Worm (Caenorhabditis elegans) whole organism, L1 larva: Measurements from ENCODE around the gene C50F4.9.

Experiments
- C34B4.2 ChIP-seq: sonication (generic microtip); optimal IDR thresholded peaks from 2 replicates; lab custom pipeline; 2017; ENCODE audit warnings: mild to moderate bottlenecking, missing genetic modification characterization, missing compliant biosample characterization
- Y116A8C.19 ChIP-seq: sonication (generic microtip); optimal IDR thresholded peaks from 2 replicates; lab custom pipeline; 2016; ENCODE audit warnings: missing compliant biosample characterization, missing genetic modification characterization, borderline replicate concordance
- blmp-1 ChIP-seq: fragments of 150-350 bp; optimal IDR thresholded peaks from 2 replicates; lab custom pipeline; 2014; ENCODE audit warnings: missing biosample characterization, missing genetic modification characterization
- dsc-1 ChIP-seq: sonication (generic microtip); optimal IDR thresholded peaks from 2 replicates; lab custom pipeline; 2016; ENCODE audit warnings: mild to moderate bottlenecking, missing genetic modification characterization, missing compliant biosample characterization
- efl-1 ChIP-seq, 4 experiments: fragments of 150-350 bp; optimal IDR thresholded peaks in 3 of 4; peaks in 1 of 4; 1 replicate in 1 of 4; 2 replicates in 3 of 4; lab custom pipeline; 2014; ENCODE audit warnings: missing biosample characterization in 2 of 4, missing genetic modification characterization in 2 of 4, missing genetic modification reagents in 2 of 4
- elt-2 ChIP-seq: sonication (generic microtip); optimal IDR thresholded peaks from 2 replicates; lab custom pipeline; 2016; ENCODE audit warnings: missing genetic modification characterization, mild to moderate bottlenecking, inconsistent platforms, missing compliant biosample characterization, missing genetic modification reagents
- elt-3 ChIP-seq, 6 experiments: fragments of 150-350 bp in 1 of 6; sonication (generic microtip); optimal IDR thresholded peaks; 2 replicates each; lab custom pipeline; 2017 to 2018; ENCODE audit warnings: missing biosample characterization in 6 of 6, missing genetic modification characterization in 6 of 6, inconsistent platforms in 1 of 6
- ets-5 ChIP-seq: fragments of 200-800 bp; sonication (Bioruptor generic); IDR thresholded peaks from 2 replicates; pipeline ENCODE4 v1.3.6; 2022; ENCODE audit warnings: missing genetic modification characterization, missing compliant biosample characterization
- fkh-4 ChIP-seq: sonication (generic microtip); optimal IDR thresholded peaks from 2 replicates; lab custom pipeline; 2016; ENCODE audit warnings: missing compliant biosample characterization, missing genetic modification characterization, borderline replicate concordance
- fkh-8 ChIP-seq: sonication (generic microtip); optimal IDR thresholded peaks from 2 replicates; lab custom pipeline; 2016; ENCODE audit warnings: mild to moderate bottlenecking, missing genetic modification characterization, missing compliant biosample characterization
- fos-1 ChIP-seq: fragments of 150-350 bp; optimal IDR thresholded peaks from 2 replicates; lab custom pipeline; 2014; ENCODE audit warnings: missing biosample characterization, missing genetic modification characterization
- grh-1 ChIP-seq: fragments of 200-800 bp; sonication (Bioruptor generic); IDR thresholded peaks from 2 replicates; pipeline ENCODE4 v1.3.6; 2022; ENCODE audit warnings: missing genetic modification reagents, missing genetic modification characterization, missing compliant biosample characterization
- hlh-17 ChIP-seq: fragments of 200-800 bp; sonication (Bioruptor generic); optimal IDR thresholded peaks from 2 replicates; lab custom pipeline; 2018; ENCODE audit warnings: missing genetic modification characterization, mild to moderate bottlenecking, missing compliant biosample characterization, moderate library complexity, borderline replicate concordance
- hpl-2 ChIP-seq: fragments of 150-350 bp; optimal IDR thresholded peaks from 2 replicates; lab custom pipeline; 2014; ENCODE audit warnings: missing biosample characterization, missing genetic modification reagents, missing genetic modification characterization
- jun-1 ChIP-seq: fragments of 150-350 bp; optimal IDR thresholded peaks from 2 replicates; lab custom pipeline; 2014; ENCODE audit warnings: missing biosample characterization, missing genetic modification reagents, missing genetic modification characterization
- lin-14 ChIP-seq: fragments of 200-800 bp; sonication (Bioruptor generic); optimal IDR thresholded peaks from 2 replicates; lab custom pipeline; 2018; ENCODE audit warnings: mild to moderate bottlenecking, missing genetic modification characterization, moderate library complexity, missing compliant biosample characterization
- nhr-19 ChIP-seq: fragments of 200-800 bp; sonication (Bioruptor generic); conservative IDR thresholded peaks from 2 replicates; pipeline ENCODE4 v1.3.6; 2022; ENCODE audit warnings: missing genetic modification characterization, missing compliant biosample characterization
- nhr-28 ChIP-seq: fragments of 150-350 bp; optimal IDR thresholded peaks from 2 replicates; lab custom pipeline; 2014; ENCODE audit warnings: missing biosample characterization, missing genetic modification characterization
- nhr-71 ChIP-seq: sonication (generic microtip); optimal IDR thresholded peaks from 2 replicates; lab custom pipeline; 2016; ENCODE audit warnings: mild to moderate bottlenecking, missing genetic modification characterization, moderate library complexity, missing compliant biosample characterization
- nhr-84 ChIP-seq: sonication (generic microtip); optimal IDR thresholded peaks from 2 replicates; lab custom pipeline; 2017; ENCODE audit warnings: missing biosample characterization, missing genetic modification characterization
- nhr-90 ChIP-seq: sonication (generic microtip); optimal IDR thresholded peaks from 2 replicates; lab custom pipeline; 2016; ENCODE audit warnings: mild to moderate bottlenecking, missing genetic modification characterization, missing compliant biosample characterization; ENCODE audit not compliant: poor library complexity
- pax-3 ChIP-seq: fragments of 200-800 bp; sonication (Bioruptor generic); optimal IDR thresholded peaks from 2 replicates; lab custom pipeline; 2018; ENCODE audit warnings: mild to moderate bottlenecking, missing genetic modification characterization, moderate library complexity, missing compliant biosample characterization
- rnt-1 ChIP-seq: sonication (generic microtip); optimal IDR thresholded peaks from 2 replicates; lab custom pipeline; 2016; ENCODE audit warnings: mild to moderate bottlenecking, missing genetic modification characterization, moderate library complexity, missing compliant biosample characterization
- snpc-4 ChIP-seq: fragments of 150-350 bp; optimal IDR thresholded peaks from 2 replicates; lab custom pipeline; 2014; ENCODE audit warnings: missing biosample characterization, missing genetic modification characterization
- sox-4 ChIP-seq: sonication (generic microtip); optimal IDR thresholded peaks from 2 replicates; lab custom pipeline; 2016; ENCODE audit warnings: missing genetic modification characterization, missing compliant biosample characterization
- sptf-1 ChIP-seq: fragments of 150-350 bp; optimal IDR thresholded peaks from 2 replicates; lab custom pipeline; 2014; ENCODE audit warnings: missing biosample characterization, missing genetic modification characterization
- sup-37 ChIP-seq: fragments of 200-800 bp; sonication (Bioruptor generic); optimal IDR thresholded peaks from 2 replicates; lab custom pipeline; 2018; ENCODE audit warnings: mild to moderate bottlenecking, missing genetic modification characterization, missing compliant biosample characterization
- unc-98 ChIP-seq: fragments of 200-800 bp; sonication (Bioruptor generic); IDR thresholded peaks from 2 replicates; pipeline ENCODE4 v1.3.6; 2022; ENCODE audit warnings: missing genetic modification characterization, missing compliant biosample characterization
- zag-1 ChIP-seq: fragments of 150-350 bp; optimal IDR thresholded peaks from 2 replicates; lab custom pipeline; 2014; ENCODE audit warnings: missing biosample characterization, missing genetic modification characterization
- zip-4 ChIP-seq: fragments of 200-800 bp; sonication (Bioruptor generic); optimal IDR thresholded peaks from 2 replicates; lab custom pipeline; 2018; ENCODE audit warnings: mild to moderate bottlenecking, missing genetic modification characterization, moderate library complexity, missing compliant biosample characterization
- ztf-4 ChIP-seq: fragments of 150-350 bp; optimal IDR thresholded peaks from 2 replicates; lab custom pipeline; 2014; ENCODE audit warnings: missing biosample characterization, missing genetic modification characterization

C50F4.9 gene

DNA sequence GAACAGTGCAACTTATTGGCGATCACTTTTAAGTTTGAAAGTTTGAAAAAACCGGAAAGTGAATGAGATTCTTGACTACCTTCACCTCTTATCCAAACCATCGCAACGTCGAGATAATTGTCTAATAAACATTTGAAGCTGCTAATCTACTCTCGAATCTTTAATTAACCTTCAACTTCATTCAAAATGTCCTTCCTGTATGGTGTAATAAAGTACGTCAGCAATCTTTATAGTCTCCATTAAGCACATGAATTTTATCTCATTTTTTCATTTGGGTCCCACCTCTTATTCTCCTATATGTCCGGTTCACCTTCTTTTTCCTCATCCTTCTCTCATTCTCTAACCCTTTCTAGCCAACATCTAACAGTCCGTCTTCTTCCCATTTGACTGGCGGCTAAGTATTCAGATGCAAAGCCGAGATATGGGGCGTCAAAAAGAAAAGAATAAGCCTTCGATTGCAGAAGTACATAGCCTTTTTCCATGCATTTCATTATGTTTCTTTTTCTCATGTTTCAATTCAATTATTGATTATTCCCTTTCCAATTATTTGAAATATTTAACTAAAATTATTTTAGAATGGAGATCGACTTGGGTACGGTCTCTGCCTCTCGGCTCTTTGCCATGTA is 23.1 kb downstream of the C50F4.9 start, which contains the start of gene swt-5:
Gene swt-5, plus strand, starts transcription at position 576 of the 626 bp plus-strand sequence.
- no peak for TF ChIP-seq hpl-2 (GFP tag; lab: Kevin White, UChicago)
- no peak for TF ChIP-seq fkh-4 (tag; lab: Kevin White, UChicago)
- no peak for TF ChIP-seq C34B4.2 (tag; lab: Kevin White, UChicago)
- no peak for TF ChIP-seq zip-4 (GFP tag; lab: Kevin White, UChicago)
- TF ChIP-seq unc-98 (GFP tag; lab: Robert Waterston, UW): no peak
- no peak for TF ChIP-seq Y116A8C.19
- TF ChIP-seq, all 84 proteins: peak for 0

ce11 chrV:9499295-9499694 is 24.7 kb downstream of the C50F4.9 start:
- TF ChIP-seq Y116A8C.19 (no peak), blmp-1 (peak; percentile 3)

- TF ChIP-seq ets-5 (GFP tag; lab: Robert Waterston, UW) (no peak), nhr-19 (GFP tag; lab: Robert Waterston, UW) (peak; percentile 19; the same call in 1 of the 2 replicates), dsc-1 (peak; percentile 70), jun-1 (tag; lab: Kevin White, UChicago) (no peak), rnt-1 (tag; lab: Kevin White, UChicago) (peak; percentile 20), fkh-8 (tag; lab: Kevin White, UChicago) (no peak), nhr-71 (tag; lab: Kevin White, UChicago) (peak; percentile 19), zag-1 (tag; lab: Kevin White, UChicago) (no peak), lin-14 (GFP tag; lab: Kevin White, UChicago) (peak; percentile 37)
Observed at ce11 chrV:9496742-9497141, 27.3 kb downstream of the C50F4.9 start, which contains the start of gene gsnl-1. Gene gsnl-1, plus strand, starts transcription at chrV:9497042.

DNA sequence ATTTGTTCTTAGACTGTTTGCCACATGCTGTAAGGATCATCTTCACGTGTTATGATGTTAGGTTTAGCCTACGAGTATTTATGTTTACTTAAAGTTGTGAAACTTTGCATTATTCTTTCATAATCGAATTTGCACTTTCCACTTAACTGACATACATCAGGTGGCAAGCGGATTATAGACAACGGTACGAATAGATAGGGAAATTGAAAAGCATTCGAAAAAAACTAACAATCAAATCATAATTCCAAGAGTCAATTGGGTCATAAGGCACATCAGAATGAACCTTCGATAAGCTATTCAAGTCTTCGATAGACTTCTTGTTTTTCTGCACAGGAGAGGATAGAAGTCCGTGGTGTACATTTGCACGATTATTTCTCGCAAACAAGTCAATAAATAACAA is 31.5 kb downstream of the C50F4.9 start:
- TF ChIP-seq elt-2 (tag; lab: Kevin White, UChicago) (peak; percentile 24), hpl-2 (GFP tag; lab: Kevin White, UChicago) (no peak)

ce11 chrV:9491440-9492160 is 32.4 kb downstream of the C50F4.9 start, which contains the start of gene K06A4.7:
Gene K06A4.7, minus strand, starts transcription at chrV:9491490.
- TF ChIP-seq efl-1 (optimal IDR thresholded peaks at IDR 0.05; lab: Kevin White, UChicago): no peak
- TF ChIP-seq efl-1 (GFP tag; optimal IDR thresholded peaks at IDR 0.05 in 1 of 2; lab: Kevin White, UChicago): peak in 1 of 2 experiments; percentile 43
- TF ChIP-seq elt-2 (tag; lab: Kevin White, UChicago): peak; percentile 79
- no peak for TF ChIP-seq nhr-90 (tag; lab: Kevin White, UChicago)
- no peak for TF ChIP-seq nhr-84 (tag; lab: Kevin White, UChicago)
- TF ChIP-seq, all 84 proteins: peak for 2

DNA sequence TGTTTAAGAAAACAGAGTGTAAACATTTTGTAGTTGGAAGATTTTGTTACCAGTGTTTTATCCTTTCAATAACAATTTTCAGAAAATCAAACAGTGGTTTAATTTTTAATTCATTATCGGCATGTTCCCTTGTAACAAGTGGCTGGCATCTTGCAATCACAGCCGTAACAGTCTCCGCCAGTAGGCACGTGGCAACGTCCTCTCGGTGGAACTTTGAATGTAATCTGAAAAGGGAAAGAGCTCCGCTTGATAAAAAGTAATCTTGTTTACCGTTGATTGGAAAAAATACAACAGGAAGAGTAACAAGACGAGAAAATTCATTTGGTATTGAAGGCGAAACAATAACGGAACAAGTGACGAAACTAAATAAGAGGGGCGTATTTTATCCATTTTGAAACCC is 34.6 kb downstream of the C50F4.9 start, which contains the start of gene K06A4.10:
Gene K06A4.10, minus strand, starts transcription at position 390 of the 400 bp plus-strand sequence.
- TF ChIP-seq efl-1 (optimal IDR thresholded peaks at IDR 0.05; lab: Kevin White, UChicago): no peak
- no peak for TF ChIP-seq efl-1 (GFP tag; optimal IDR thresholded peaks at IDR 0.05 in 1 of 2; lab: Kevin White, UChicago)
- TF ChIP-seq elt-2 (tag; lab: Kevin White, UChicago): peak; percentile 46

DNA sequence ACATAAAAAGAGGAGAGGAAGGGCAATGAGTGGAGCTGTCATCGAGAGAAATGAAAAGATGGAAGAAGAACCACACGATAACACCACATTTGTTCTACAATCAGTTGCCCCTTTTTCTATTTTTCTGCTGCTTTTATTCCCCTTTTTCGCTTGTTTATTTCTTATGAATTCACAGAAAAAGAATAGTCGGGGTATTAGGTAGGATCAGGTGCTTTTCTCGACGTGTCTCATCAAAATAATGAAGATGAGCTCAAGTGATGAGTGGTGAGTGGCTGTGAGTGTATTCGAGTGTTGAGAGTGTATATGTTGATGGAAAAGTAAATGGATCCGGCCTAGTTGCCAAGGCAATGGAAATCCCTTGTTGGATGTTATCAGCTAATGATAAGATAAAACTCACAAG is 38.5 kb downstream of the C50F4.9 start:
- TF ChIP-seq unc-98 (GFP tag; lab: Robert Waterston, UW) (no peak), ets-5 (GFP tag; lab: Robert Waterston, UW) (no peak), snpc-4 (tag; lab: Kevin White, UChicago) (no peak), hlh-17 (GFP tag; lab: Kevin White, UChicago) (no peak), fos-1 (no peak), lin-14 (GFP tag; lab: Kevin White, UChicago) (no peak), sup-37 (no peak), ztf-4 (tag; lab: Kevin White, UChicago) (no peak), efl-1 (optimal IDR thresholded peaks at IDR 0.05; lab: Kevin White, UChicago) (no peak), efl-1 (GFP tag; optimal IDR thresholded peaks at IDR 0.05 in 1 of 2; lab: Kevin White, UChicago) (peak in 1 of 2 experiments; percentile 69), dsc-1 (peak; percentile 88), grh-1 (GFP tag; lab: Robert Waterston, UW) (no peak), pax-3 (tag; lab: Kevin White, UChicago) (peak; percentile 38), sox-4 (peak; percentile 9), elt-3 (tag; optimal IDR thresholded peaks at IDR 0.05; lab: Kevin White, UChicago) (no peak), nhr-28 (tag; lab: Kevin White, UChicago) (no peak), C34B4.2 (tag; lab: Kevin White, UChicago) (no peak), fkh-8 (tag; lab: Kevin White, UChicago) (peak; percentile 15), sptf-1 (tag; lab: Kevin White, UChicago) (no peak), nhr-71 (tag; lab: Kevin White, UChicago) (peak; percentile 5)
- TF ChIP-seq, all 84 proteins: peak for 6
